Fruit fly (Drosophila melanogaster): ENCODE measurements around the gene rk.

rk gene

dm6 chr2L:13969876-13970275 is 31.2 kb downstream of the rk start, which contains the start of the genes NimB4 and NimB5:
Gene NimB4, minus strand, starts transcription at chr2L:13969976.
Gene NimB5, plus strand, starts transcription at chr2L:13970177.
- TF ChIP-seq noc (tag; optimal IDR thresholded peaks at IDR 0.05), result no peak

DNA sequence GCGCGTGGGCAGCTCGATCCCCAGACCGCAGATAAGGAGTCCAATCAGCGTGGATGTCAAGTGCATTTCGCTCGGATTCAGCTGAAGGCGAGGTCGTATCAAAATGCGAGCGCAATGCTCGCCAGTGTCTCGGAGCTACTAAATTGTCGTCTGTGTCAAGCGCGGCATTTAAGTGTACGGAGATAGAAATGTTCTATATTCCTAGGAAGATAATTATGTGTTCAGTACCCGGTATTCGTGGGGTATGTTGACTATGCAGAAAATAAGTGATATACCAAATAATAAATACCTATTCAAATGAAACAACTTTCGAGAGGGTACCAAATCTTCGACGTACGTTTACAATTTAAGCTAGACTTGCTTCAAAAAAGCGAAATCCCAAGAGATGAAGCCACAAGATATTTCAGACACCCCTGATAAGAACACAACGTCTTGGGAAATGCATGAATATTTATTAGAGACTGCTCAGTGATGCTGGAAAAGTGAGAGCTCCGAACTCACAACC is 33.1 kb downstream of the rk start, which contains the start of gene NimB3:
Gene NimB3, minus strand, starts transcription at position 140 of the 505 bp plus-strand sequence.
- no peak for TF ChIP-seq noc (tag; optimal IDR thresholded peaks at IDR 0.05)

dm6 chr2L:13966732-13967316 is 34.2 kb downstream of the rk start, which contains the start of gene NimB2:
Gene NimB2, minus strand, starts transcription at chr2L:13967018.
- peak; percentile 4 for TF ChIP-seq noc (tag; optimal IDR thresholded peaks at IDR 0.05)

- no peak for TF ChIP-seq noc (tag; optimal IDR thresholded peaks at IDR 0.05)
Observed at dm6 chr2L:13963467-13964122, 37.5 kb downstream of the rk start, which contains the start of gene NimB1. Gene NimB1, plus strand, starts transcription at chr2L:13963507.

dm6 chr2L:13960399-13960798 is 40.6 kb downstream of the rk start:
- TF ChIP-seq noc (tag; optimal IDR thresholded peaks at IDR 0.05), result no peak

DNA sequence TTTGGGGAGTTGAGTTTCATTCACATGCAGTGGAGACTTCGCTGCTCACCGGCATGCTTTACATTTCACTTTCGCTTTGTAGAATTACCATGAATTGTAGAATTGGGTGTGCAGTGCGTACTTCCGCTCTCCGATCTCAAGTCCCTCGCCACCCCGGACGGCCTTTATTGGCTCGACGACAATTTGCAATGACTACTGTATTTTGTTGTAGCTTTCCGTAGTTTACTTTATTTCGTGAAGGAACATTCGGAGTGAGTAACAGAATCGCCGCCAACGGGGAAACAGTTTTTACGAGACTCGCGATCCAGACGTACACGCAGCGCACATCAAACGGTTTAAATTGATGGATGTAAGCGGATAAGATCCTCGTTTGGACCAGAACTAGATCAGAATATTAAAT is 43.8 kb downstream of the rk start, which contains the start of gene NimA:
Gene NimA, plus strand, starts transcription at position 301 of the 400 bp plus-strand sequence.
- TF ChIP-seq noc (tag; optimal IDR thresholded peaks at IDR 0.05), result no peak

- no peak for TF ChIP-seq noc (tag; optimal IDR thresholded peaks at IDR 0.05)
Observed at dm6 chr2L:13955775-13956174, 45.3 kb downstream of the rk start.

DNA sequence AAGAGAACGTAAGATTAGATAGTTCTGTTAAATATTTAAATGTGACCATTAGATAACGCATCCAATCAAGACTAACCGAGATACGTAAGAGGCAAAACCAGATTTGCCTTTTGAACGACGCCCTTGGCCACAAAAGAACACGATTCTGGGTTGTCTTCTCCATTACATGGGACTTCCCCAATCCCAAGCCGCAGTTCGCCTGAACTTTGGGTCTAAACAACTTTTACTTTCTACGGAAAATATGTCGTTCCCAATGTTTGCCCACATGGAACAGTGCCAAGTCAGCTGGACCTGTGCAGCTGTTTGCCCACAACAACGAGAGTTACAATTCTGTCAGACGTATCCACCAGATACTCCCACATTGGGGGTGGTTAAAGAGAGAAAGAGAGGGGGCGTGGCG is 51.3 kb downstream of the rk start:
- no peak for TF ChIP-seq noc (tag; optimal IDR thresholded peaks at IDR 0.05)

DNA sequence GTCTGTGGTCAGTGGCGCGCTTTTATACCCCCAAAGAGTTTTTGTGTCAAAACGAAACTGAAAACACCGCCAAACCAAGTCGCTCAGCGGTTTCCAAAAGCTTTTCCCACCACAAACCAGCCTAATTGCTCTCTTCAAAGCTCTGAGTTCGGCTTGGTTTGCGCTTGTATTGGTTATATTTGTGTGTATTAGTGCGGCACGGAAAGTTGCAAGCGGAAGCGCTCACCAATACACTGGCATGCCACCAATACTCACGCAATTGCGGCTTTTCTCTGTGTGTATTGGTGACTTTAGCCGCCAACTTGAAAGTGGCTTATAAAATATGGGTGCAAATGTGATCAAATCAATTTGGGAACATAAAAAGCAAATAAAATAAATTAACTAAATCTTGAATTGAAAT is 53.6 kb downstream of the rk start, which contains the start of gene Vajk3:
Gene Vajk3, minus strand, starts transcription at position 1 of the 400 bp plus-strand sequence.
- TF ChIP-seq noc (tag; optimal IDR thresholded peaks at IDR 0.05), result no peak

DNA sequence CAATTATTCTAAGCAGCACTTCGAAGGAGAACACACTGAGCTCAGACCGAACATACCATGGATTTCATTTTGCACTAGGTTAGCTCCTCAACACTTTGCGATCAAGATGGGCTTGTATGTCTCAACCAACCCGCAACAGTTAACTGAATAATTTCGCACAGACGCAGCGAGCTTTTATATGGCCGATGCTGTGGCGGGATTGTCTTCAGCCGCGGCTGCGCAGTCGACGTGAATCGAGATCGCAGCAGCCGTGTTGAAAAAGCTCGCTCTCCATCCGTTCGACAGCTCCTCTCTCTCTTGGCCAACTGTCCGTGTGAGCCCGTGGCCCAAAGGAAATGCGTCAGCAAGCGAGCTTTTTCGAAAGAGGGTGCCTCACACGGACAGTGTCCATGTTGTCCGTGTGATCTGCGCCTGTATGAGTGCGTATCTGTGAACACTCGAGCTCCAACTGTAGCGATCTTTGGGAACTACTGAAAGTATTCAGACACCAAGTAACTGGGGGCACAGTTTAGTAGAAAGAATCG is 66.4 kb downstream of the rk start, which contains the start of gene Vajk2:
Gene Vajk2, minus strand, starts transcription at position 151 of the 524 bp plus-strand sequence.
- no peak for TF ChIP-seq noc (tag; optimal IDR thresholded peaks at IDR 0.05)

All from whole organism, larva.